Worm (Caenorhabditis elegans) whole organism, L1 larva: ENCODE measurements around the gene M04B2.2.

Experiments
- C16A3.4 ChIP-seq: fragments of 150-350 bp; optimal IDR thresholded peaks from 2 replicates; lab custom pipeline; 2014; ENCODE audit warnings: missing biosample characterization, missing genetic modification characterization
- C34B4.2 ChIP-seq: sonication (generic microtip); optimal IDR thresholded peaks from 2 replicates; lab custom pipeline; 2017; ENCODE audit warnings: mild to moderate bottlenecking, missing genetic modification characterization, missing compliant biosample characterization
- F16B12.6 ChIP-seq: fragments of 150-350 bp; optimal IDR thresholded peaks from 2 replicates; lab custom pipeline; 2014; ENCODE audit warnings: missing biosample characterization, missing genetic modification characterization
- aly-2 ChIP-seq: fragments of 150-350 bp; optimal IDR thresholded peaks from 2 replicates; lab custom pipeline; 2014; ENCODE audit warnings: missing biosample characterization, missing genetic modification characterization
- ama-1 ChIP-seq: fragments of 150-350 bp; optimal IDR thresholded peaks from 2 replicates; lab custom pipeline; 2014
- blmp-1 ChIP-seq: fragments of 150-350 bp; optimal IDR thresholded peaks from 2 replicates; lab custom pipeline; 2014; ENCODE audit warnings: missing biosample characterization, missing genetic modification characterization
- ceh-63 ChIP-seq: fragments of 200-800 bp; sonication (Bioruptor generic); optimal IDR thresholded peaks from 2 replicates; lab custom pipeline; 2018; ENCODE audit warnings: mild to moderate bottlenecking, missing genetic modification characterization, missing compliant biosample characterization
- ceh-82 ChIP-seq, 3 experiments: fragments of 150-350 bp in 1 of 3; sonication (generic microtip) in 2 of 3; optimal IDR thresholded peaks; 2 replicates each; lab custom pipeline; 2014 to 2017; ENCODE audit warnings: missing biosample characterization in 3 of 3, missing genetic modification characterization in 3 of 3
- ceh-88 ChIP-seq: fragments of 200-800 bp; sonication (Bioruptor generic); IDR thresholded peaks from 2 replicates; pipeline ENCODE4 v1.3.6; 2022; ENCODE audit warnings: missing genetic modification characterization, missing compliant biosample characterization
- dsc-1 ChIP-seq: sonication (generic microtip); optimal IDR thresholded peaks from 2 replicates; lab custom pipeline; 2016; ENCODE audit warnings: mild to moderate bottlenecking, missing genetic modification characterization, missing compliant biosample characterization
- efl-1 ChIP-seq, 4 experiments: fragments of 150-350 bp; optimal IDR thresholded peaks in 3 of 4; peaks in 1 of 4; 1 replicate in 1 of 4; 2 replicates in 3 of 4; lab custom pipeline; 2014; ENCODE audit warnings: missing biosample characterization in 2 of 4, missing genetic modification characterization in 2 of 4, missing genetic modification reagents in 2 of 4
- efl-3 ChIP-seq: fragments of 200-800 bp; sonication (Bioruptor generic); optimal IDR thresholded peaks from 2 replicates; lab custom pipeline; 2018; ENCODE audit warnings: mild to moderate bottlenecking, missing genetic modification characterization, missing compliant biosample characterization
- fos-1 ChIP-seq: fragments of 150-350 bp; optimal IDR thresholded peaks from 2 replicates; lab custom pipeline; 2014; ENCODE audit warnings: missing biosample characterization, missing genetic modification characterization
- grh-1 ChIP-seq: fragments of 200-800 bp; sonication (Bioruptor generic); IDR thresholded peaks from 2 replicates; pipeline ENCODE4 v1.3.6; 2022; ENCODE audit warnings: missing genetic modification reagents, missing genetic modification characterization, missing compliant biosample characterization
- hlh-17 ChIP-seq: fragments of 200-800 bp; sonication (Bioruptor generic); optimal IDR thresholded peaks from 2 replicates; lab custom pipeline; 2018; ENCODE audit warnings: missing genetic modification characterization, mild to moderate bottlenecking, missing compliant biosample characterization, moderate library complexity, borderline replicate concordance
- hlh-4 ChIP-seq: sonication (generic microtip); optimal IDR thresholded peaks from 2 replicates; lab custom pipeline; 2016; ENCODE audit warnings: mild to moderate bottlenecking, missing genetic modification characterization, missing compliant biosample characterization
- hpl-2 ChIP-seq: fragments of 150-350 bp; optimal IDR thresholded peaks from 2 replicates; lab custom pipeline; 2014; ENCODE audit warnings: missing biosample characterization, missing genetic modification reagents, missing genetic modification characterization
- isw-1 ChIP-seq: fragments of 200-800 bp; sonication (Bioruptor generic); IDR thresholded peaks from 2 replicates; pipeline ENCODE4 v1.3.6; 2022; ENCODE audit warnings: missing genetic modification characterization, missing compliant biosample characterization
- lin-13 ChIP-seq: fragments of 150-350 bp; optimal IDR thresholded peaks from 2 replicates; lab custom pipeline; 2014; ENCODE audit warnings: missing biosample characterization, missing genetic modification reagents, missing genetic modification characterization
- lin-35 ChIP-seq, 2 experiments: fragments of 150-350 bp; optimal IDR thresholded peaks; 2 replicates each; lab custom pipeline; 2014; ENCODE audit warnings: missing biosample characterization in 2 of 2, missing genetic modification characterization in 2 of 2, missing genetic modification reagents in 2 of 2
- lir-3 ChIP-seq: sonication (generic microtip); optimal IDR thresholded peaks from 2 replicates; lab custom pipeline; 2016; ENCODE audit warnings: mild to moderate bottlenecking, missing genetic modification characterization, moderate library complexity, missing compliant biosample characterization; ENCODE audit not compliant: poor library complexity
- mdl-1 ChIP-seq, 2 experiments: fragments of 150-350 bp; optimal IDR thresholded peaks; 2 replicates each; lab custom pipeline; 2014 to 2017; ENCODE audit warnings: missing biosample characterization in 2 of 2, missing genetic modification characterization in 2 of 2, inconsistent platforms in 1 of 2
- mep-1 ChIP-seq: fragments of 150-350 bp; optimal IDR thresholded peaks from 2 replicates; lab custom pipeline; 2014; ENCODE audit warnings: missing biosample characterization, missing genetic modification characterization
- nhr-12 ChIP-seq: sonication (generic microtip); optimal IDR thresholded peaks from 2 replicates; lab custom pipeline; 2017; ENCODE audit warnings: missing biosample characterization, missing genetic modification characterization
- nhr-28 ChIP-seq: fragments of 150-350 bp; optimal IDR thresholded peaks from 2 replicates; lab custom pipeline; 2014; ENCODE audit warnings: missing biosample characterization, missing genetic modification characterization
- nhr-76 ChIP-seq: sonication (generic microtip); optimal IDR thresholded peaks from 2 replicates; lab custom pipeline; 2017; ENCODE audit warnings: missing biosample characterization, missing genetic modification characterization
- nhr-77 ChIP-seq: fragments of 150-350 bp; optimal IDR thresholded peaks from 2 replicates; lab custom pipeline; 2014; ENCODE audit warnings: missing biosample characterization, missing genetic modification characterization
- nhr-84 ChIP-seq: sonication (generic microtip); optimal IDR thresholded peaks from 2 replicates; lab custom pipeline; 2017; ENCODE audit warnings: missing biosample characterization, missing genetic modification characterization
- nhr-85 ChIP-seq: sonication (generic microtip); peaks from one replicate; lab custom pipeline; 2016; ENCODE audit warnings: missing genetic modification characterization, inconsistent platforms, missing compliant biosample characterization
- nhr-90 ChIP-seq: sonication (generic microtip); optimal IDR thresholded peaks from 2 replicates; lab custom pipeline; 2016; ENCODE audit warnings: mild to moderate bottlenecking, missing genetic modification characterization, missing compliant biosample characterization; ENCODE audit not compliant: poor library complexity
- pag-3 ChIP-seq: sonication (generic microtip); optimal IDR thresholded peaks from 2 replicates; lab custom pipeline; 2017; ENCODE audit warnings: missing genetic modification characterization, mild to moderate bottlenecking, missing compliant biosample characterization, antibody characterized with exemption, borderline replicate concordance; ENCODE audit not compliant: insufficient read depth
- pax-3 ChIP-seq: fragments of 200-800 bp; sonication (Bioruptor generic); optimal IDR thresholded peaks from 2 replicates; lab custom pipeline; 2018; ENCODE audit warnings: mild to moderate bottlenecking, missing genetic modification characterization, moderate library complexity, missing compliant biosample characterization
- rnt-1 ChIP-seq: sonication (generic microtip); optimal IDR thresholded peaks from 2 replicates; lab custom pipeline; 2016; ENCODE audit warnings: mild to moderate bottlenecking, missing genetic modification characterization, moderate library complexity, missing compliant biosample characterization
- snpc-4 ChIP-seq: fragments of 150-350 bp; optimal IDR thresholded peaks from 2 replicates; lab custom pipeline; 2014; ENCODE audit warnings: missing biosample characterization, missing genetic modification characterization
- snu-23 ChIP-seq: sonication (generic microtip); optimal IDR thresholded peaks from 2 replicates; lab custom pipeline; 2016; ENCODE audit warnings: missing genetic modification characterization, missing compliant biosample characterization
- sox-4 ChIP-seq: sonication (generic microtip); optimal IDR thresholded peaks from 2 replicates; lab custom pipeline; 2016; ENCODE audit warnings: missing genetic modification characterization, missing compliant biosample characterization
- sptf-1 ChIP-seq: fragments of 150-350 bp; optimal IDR thresholded peaks from 2 replicates; lab custom pipeline; 2014; ENCODE audit warnings: missing biosample characterization, missing genetic modification characterization
- sup-37 ChIP-seq: fragments of 200-800 bp; sonication (Bioruptor generic); optimal IDR thresholded peaks from 2 replicates; lab custom pipeline; 2018; ENCODE audit warnings: mild to moderate bottlenecking, missing genetic modification characterization, missing compliant biosample characterization
- tbx-2 ChIP-seq: sonication (generic microtip); optimal IDR thresholded peaks from 2 replicates; lab custom pipeline; 2016; ENCODE audit warnings: missing genetic modification characterization, missing compliant biosample characterization
- tlp-1 ChIP-seq: fragments of 150-350 bp; optimal IDR thresholded peaks from 2 replicates; lab custom pipeline; 2014; ENCODE audit warnings: missing biosample characterization, missing genetic modification characterization
- unc-62 ChIP-seq: fragments of 150-350 bp; optimal IDR thresholded peaks from 2 replicates; lab custom pipeline; 2014; ENCODE audit warnings: missing biosample characterization, missing genetic modification reagents, missing genetic modification characterization
- unc-98 ChIP-seq: fragments of 200-800 bp; sonication (Bioruptor generic); IDR thresholded peaks from 2 replicates; pipeline ENCODE4 v1.3.6; 2022; ENCODE audit warnings: missing genetic modification characterization, missing compliant biosample characterization
- vab-15 ChIP-seq: sonication (generic microtip); optimal IDR thresholded peaks from 2 replicates; lab custom pipeline; 2017; ENCODE audit warnings: missing genotype, mild to moderate bottlenecking, missing genetic modification characterization, missing compliant biosample characterization
- zag-1 ChIP-seq: fragments of 150-350 bp; optimal IDR thresholded peaks from 2 replicates; lab custom pipeline; 2014; ENCODE audit warnings: missing biosample characterization, missing genetic modification characterization
- zip-4 ChIP-seq: fragments of 200-800 bp; sonication (Bioruptor generic); optimal IDR thresholded peaks from 2 replicates; lab custom pipeline; 2018; ENCODE audit warnings: mild to moderate bottlenecking, missing genetic modification characterization, moderate library complexity, missing compliant biosample characterization

M04B2.2 gene

ce11 chrIV:11522225-11522952 is 5.5 kb upstream of the M04B2.2 start (continued):
- TF ChIP-seq blmp-1 (peak; percentile 93), zag-1 (tag; lab: Kevin White, UChicago) (no peak), rnt-1 (tag; lab: Kevin White, UChicago) (peak; percentile 74), nhr-77 (tag; lab: Kevin White, UChicago) (peak; percentile 58), hlh-17 (GFP tag; lab: Kevin White, UChicago) (no peak), mdl-1 (tag; optimal IDR thresholded peaks at IDR 0.05; lab: Kevin White, UChicago) (peak in 1 of 2 experiments; percentile 66), hpl-2 (GFP tag; lab: Kevin White, UChicago) (peak; percentile 32), tlp-1 (tag; lab: Kevin White, UChicago) (no peak), dsc-1 (tag; lab: Kevin White, UChicago) (peak; percentile 57)

ce11 chrIV:11523685-11524084 is 4.2 kb upstream of the M04B2.2 start:
- TF ChIP-seq nhr-85 (tag; lab: Kevin White, UChicago): peak; percentile 46
- TF ChIP-seq vab-15 (tag; lab: Kevin White, UChicago): no peak
- peak; percentile 7 for TF ChIP-seq blmp-1
- TF ChIP-seq efl-1 (optimal IDR thresholded peaks at IDR 0.05; lab: Kevin White, UChicago): no peak
- peak in 1 of 2 experiments; percentile 45 for TF ChIP-seq efl-1 (GFP tag; optimal IDR thresholded peaks at IDR 0.05 in 1 of 2; lab: Kevin White, UChicago)
- TF ChIP-seq fos-1 (tag; lab: Kevin White, UChicago): no peak
- TF ChIP-seq snpc-4: no peak
- no peak for TF ChIP-seq sptf-1 (tag; lab: Kevin White, UChicago)
- no peak for TF ChIP-seq zip-4
- no peak for TF ChIP-seq hlh-4 (tag; lab: Kevin White, UChicago)
- no peak for TF ChIP-seq grh-1 (GFP tag; lab: Robert Waterston, UW)
- TF ChIP-seq pag-3 (tag; lab: Kevin White, UChicago): no peak
- TF ChIP-seq nhr-28: no peak
- peak in 1 of 2 experiments; percentile 7 for TF ChIP-seq lin-35 (GFP tag; optimal IDR thresholded peaks at IDR 0.05; lab: Kevin White, UChicago)
- no peak for TF ChIP-seq sox-4 (tag; lab: Kevin White, UChicago)
- TF ChIP-seq unc-98 (GFP tag; lab: Robert Waterston, UW): no peak
- no peak for TF ChIP-seq zag-1 (tag; lab: Kevin White, UChicago)
- no peak for TF ChIP-seq efl-3 (GFP tag; lab: Kevin White, UChicago)
- no peak for TF ChIP-seq ceh-88 (GFP tag; lab: Robert Waterston, UW)
- no peak for TF ChIP-seq lin-13 (GFP tag; lab: Kevin White, UChicago)
- TF ChIP-seq isw-1 (GFP tag; lab: Robert Waterston, UW): no peak
- no peak for TF ChIP-seq mdl-1 (tag; optimal IDR thresholded peaks at IDR 0.05; lab: Kevin White, UChicago)

- TF ChIP-seq sup-37 (GFP tag; lab: Kevin White, UChicago) (no peak), tbx-2 (tag; lab: Kevin White, UChicago) (peak; percentile 33), hpl-2 (GFP tag; lab: Kevin White, UChicago) (no peak), lin-13 (GFP tag; lab: Kevin White, UChicago) (peak; percentile 77), ceh-82 (tag; optimal IDR thresholded peaks at IDR 0.05; lab: Kevin White, UChicago) (peak; percentile 14 to 77 (median 57)), nhr-90 (tag; lab: Kevin White, UChicago) (peak; percentile 30), C16A3.4 (tag; lab: Kevin White, UChicago) (peak; percentile 42), efl-3 (GFP tag; lab: Kevin White, UChicago) (no peak), mep-1 (peak; percentile 65), nhr-84 (tag; lab: Kevin White, UChicago) (no peak), F16B12.6 (peak; percentile 42), unc-62 (GFP tag; lab: Kevin White, UChicago) (no peak), zag-1 (tag; lab: Kevin White, UChicago) (no peak), ceh-63 (GFP tag; lab: Kevin White, UChicago) (no peak), C34B4.2 (tag; lab: Kevin White, UChicago) (no peak), aly-2 (peak; percentile 8), snu-23 (GFP tag; lab: Kevin White, UChicago) (peak; percentile 75), nhr-12 (no peak), fos-1 (tag; lab: Kevin White, UChicago) (peak; percentile 32), zip-4 (no peak), efl-1 (optimal IDR thresholded peaks at IDR 0.05; lab: Kevin White, UChicago) (peak; percentile 60 to 62), efl-1 (GFP tag; optimal IDR thresholded peaks at IDR 0.05 in 1 of 2; lab: Kevin White, UChicago) (peak; percentile 47 to 92), sptf-1 (tag; lab: Kevin White, UChicago) (no peak), nhr-76 (tag; lab: Kevin White, UChicago) (no peak), tlp-1 (tag; lab: Kevin White, UChicago) (no peak), pax-3 (no peak), lir-3 (tag; lab: Kevin White, UChicago) (peak; percentile 95), ama-1 (peak; percentile 20), hlh-17 (GFP tag; lab: Kevin White, UChicago) (no peak)
Measured at ce11 chrIV:11524241-11524692, 3.6 kb upstream of the M04B2.2 start, which contains the start of gene mep-1. Gene mep-1, plus strand, starts transcription at chrIV:11524642.
